Fruit fly (Drosophila melanogaster): ENCODE data around the gene Rbcn-3A.

Rbcn-3A gene

dm6 chrX:6301052-6301451 is 45.8 kb upstream of the Rbcn-3A start, which contains the start of gene CG12219 (continued):
- no peak for TF ChIP-seq bowl (GFP tag; IDR thresholded peaks at IDR 0.05)
- TF ChIP-seq CG1529 (GFP tag; optimal IDR thresholded peaks at IDR 0.05), result no peak
- no peak for TF ChIP-seq CG9876 (GFP tag; optimal IDR thresholded peaks at IDR 0.05)
- TF ChIP-seq MTF-1 (GFP tag; optimal IDR thresholded peaks at IDR 0.05; ENCODE audit: borderline replicate concordance), result no peak
- TF ChIP-seq ken (GFP tag; IDR thresholded peaks at IDR 0.05), result no peak
- TF ChIP-seq ftz-f1 (GFP tag; optimal IDR thresholded peaks at IDR 0.05), result no peak
- TF ChIP-seq HmgD (GFP tag; optimal IDR thresholded peaks at IDR 0.05), result no peak
- no peak for TF ChIP-seq BtbVII (GFP tag; optimal IDR thresholded peaks at IDR 0.05)
- no peak for TF ChIP-seq bcd (GFP tag; optimal IDR thresholded peaks at IDR 0.05)
- peak; percentile 13 for TF ChIP-seq CG10267 (tag; optimal IDR thresholded peaks at IDR 0.05)
- no peak for TF ChIP-seq sisA (GFP tag; IDR thresholded peaks at IDR 0.05)
- no peak for TF ChIP-seq tx (GFP tag; optimal IDR thresholded peaks at IDR 0.05)
- peak; percentile 59 for TF ChIP-seq Scr (GFP tag; IDR thresholded peaks at IDR 0.05; ENCODE audit: partially characterized antibody)
- no peak for TF ChIP-seq CG17612 (GFP tag; IDR thresholded peaks at IDR 0.05)
- no peak for TF ChIP-seq Hmx (GFP tag; optimal IDR thresholded peaks at IDR 0.05)
- no peak for TF ChIP-seq CG5953 (GFP tag; IDR thresholded peaks at IDR 0.05)
- TF ChIP-seq CG3163 (GFP tag; optimal IDR thresholded peaks at IDR 0.05), result no peak
- TF ChIP-seq tna (GFP tag; IDR thresholded peaks at IDR 0.05; ENCODE audit: partially characterized antibody), result no peak
- TF ChIP-seq CG31441 (GFP tag; IDR thresholded peaks at IDR 0.05), result no peak
- TF ChIP-seq CG15514 (GFP tag; optimal IDR thresholded peaks at IDR 0.05), result peak; percentile 51
- TF ChIP-seq unc-4 (GFP tag; IDR thresholded peaks at IDR 0.05; ENCODE audit: partially characterized antibody), result peak; percentile 69
- TF ChIP-seq pum (GFP tag; optimal IDR thresholded peaks at IDR 0.05), result no peak
- TF ChIP-seq bab2 (GFP tag; optimal IDR thresholded peaks at IDR 0.05), result no peak
- TF ChIP-seq yki (optimal IDR thresholded peaks at IDR 0.05), result no peak
- peak; percentile 81 for TF ChIP-seq MBD-R2 (GFP tag; IDR thresholded peaks at IDR 0.05)
- no peak for TF ChIP-seq CG7987 (GFP tag; optimal IDR thresholded peaks at IDR 0.05)
- no peak for TF ChIP-seq CG13424 (tag; optimal IDR thresholded peaks at IDR 0.05)
- TF ChIP-seq HmgZ (tag; optimal IDR thresholded peaks at IDR 0.05), result peak; percentile 20
- TF ChIP-seq Pdp1 (GFP tag; optimal IDR thresholded peaks at IDR 0.05), result peak in 1 of 2 experiments; percentile 90

dm6 chrX:6295129-6295539 is 39.8 kb upstream of the Rbcn-3A start, which contains the start of the genes CG15891 and CG3815:
CG15891 (minus strand) TSS chrX:6295345.
CG3815 (plus strand) TSS chrX:6295389.
- TF ChIP-seq BtbVII (GFP tag; optimal IDR thresholded peaks at IDR 0.05) (no peak), NfI (GFP tag; optimal IDR thresholded peaks at IDR 0.05) (peak; percentile 61), Hr3 (GFP tag; optimal IDR thresholded peaks at IDR 0.05) (peak; percentile 51), CG11695 (GFP tag; IDR thresholded peaks at IDR 0.05) (no peak), Jarid2 (GFP tag; optimal IDR thresholded peaks at IDR 0.05) (no peak), CG3995 (GFP tag; optimal IDR thresholded peaks at IDR 0.05) (peak; percentile 49), Bdp1 (GFP tag; optimal IDR thresholded peaks at IDR 0.05) (peak; percentile 18), vnd (GFP tag; IDR thresholded peaks at IDR 0.05; ENCODE audit: partially characterized antibody) (no peak), CG8388 (GFP tag; optimal IDR thresholded peaks at IDR 0.05) (peak; percentile 55), CG15601 (tag; optimal IDR thresholded peaks at IDR 0.05) (no peak), CG7839 (tag; optimal IDR thresholded peaks at IDR 0.05) (peak; percentile 66), Opbp (GFP tag; IDR thresholded peaks at IDR 0.05; ENCODE audit: partially characterized antibody) (0 out of 3 replicates have a peak, but pooled peaks have one; percentile 48), CG10147 (GFP tag; optimal IDR thresholded peaks at IDR 0.05) (peak; percentile 42), CG3281 (GFP tag; optimal IDR thresholded peaks at IDR 0.05) (peak; percentile 68), CG6272 (GFP tag; IDR thresholded peaks at IDR 0.05) (peak; percentile 42; the same call in 1 of the 2 replicates), CTCF (GFP tag; optimal IDR thresholded peaks at IDR 0.05) (peak; percentile 2), CG4820 (GFP tag; optimal IDR thresholded peaks at IDR 0.05) (peak; percentile 10), CG1647 (GFP tag; optimal IDR thresholded peaks at IDR 0.05) (no peak), CG17612 (GFP tag; IDR thresholded peaks at IDR 0.05) (no peak), CG11093 (GFP tag; IDR thresholded peaks at IDR 0.05) (0 out of 3 replicates have a peak, but pooled peaks have one; percentile 39), CG11085 (GFP tag; IDR thresholded peaks at IDR 0.05) (peak; percentile 30; the same call in 1 of the 2 replicates), ERR (GFP tag; optimal IDR thresholded peaks at IDR 0.05) (no peak), Dbx (GFP tag; IDR thresholded peaks at IDR 0.05) (peak; percentile 52; the same call in 1 of the 3 replicates), pita (GFP tag; optimal IDR thresholded peaks at IDR 0.05) (no peak), nau (GFP tag; optimal IDR thresholded peaks at IDR 0.05) (no peak)
